Fruit fly (Drosophila melanogaster): ENCODE measurements around the gene Adi1.

Gene Adi1

dm6 chr3L:10625499-10625898, 37.7 kb upstream of the Adi1 start, which contains the start of gene CG43127 (continued):
- TF ChIP-seq run (tag; optimal IDR thresholded peaks at IDR 0.05) (no peak), gem (tag; optimal IDR thresholded peaks at IDR 0.05) (no peak), dan (GFP tag; IDR thresholded peaks at IDR 0.05) (no peak)

dm6 chr3L:10626199-10626598, 37.0 kb upstream of the Adi1 start, which contains the start of gene CG34238:
Gene CG34238, plus strand, starts transcription at chr3L:10626499.
- TF ChIP-seq gsb (GFP tag; IDR thresholded peaks at IDR 0.05) = no peak
- no peak for TF ChIP-seq Six4 (GFP tag; optimal IDR thresholded peaks at IDR 0.05)
- no peak for TF ChIP-seq sim (GFP tag; IDR thresholded peaks at IDR 0.05)
- TF ChIP-seq CG33213 (GFP tag; optimal IDR thresholded peaks at IDR 0.05) = no peak
- TF ChIP-seq Camta (GFP tag; optimal IDR thresholded peaks at IDR 0.05) = no peak
- TF ChIP-seq CG10543 (GFP tag; optimal IDR thresholded peaks at IDR 0.05) = no peak
- TF ChIP-seq Dll (GFP tag; IDR thresholded peaks at IDR 0.05; ENCODE audit: partially characterized antibody) = no peak

- no peak for TF ChIP-seq CG3838 (GFP tag; optimal IDR thresholded peaks at IDR 0.05)
These were observed 34.8 kb upstream of the Adi1 start, which contains the start of gene CG14151 for dm6 chr3L:10628384-10628783. Gene CG14151, minus strand, starts transcription at chr3L:10628484.

dm6 chr3L:10629969-10630368, 33.2 kb upstream of the Adi1 start, which contains the start of gene CG42536:
Gene CG42536, minus strand, starts transcription at chr3L:10630069.
- TF ChIP-seq Hr51 (GFP tag; optimal IDR thresholded peaks at IDR 0.05) = no peak
- TF ChIP-seq CG16815 (GFP tag; optimal IDR thresholded peaks at IDR 0.05) = no peak
- no peak for TF ChIP-seq Ptx1 (GFP tag; IDR thresholded peaks at IDR 0.05)
- no peak for TF ChIP-seq CG17612 (GFP tag; IDR thresholded peaks at IDR 0.05)
- no peak for TF ChIP-seq Ssrp (tag; optimal IDR thresholded peaks at IDR 0.05)
- TF ChIP-seq CG11085 (GFP tag; IDR thresholded peaks at IDR 0.05) = no peak
- TF ChIP-seq sim (GFP tag; IDR thresholded peaks at IDR 0.05) = no peak
- TF ChIP-seq Sox102F (GFP tag; optimal IDR thresholded peaks at IDR 0.05) = no peak
- TF ChIP-seq aop (GFP tag; IDR thresholded peaks at IDR 0.05) = no peak
- TF ChIP-seq chn (GFP tag; optimal IDR thresholded peaks at IDR 0.05) = no peak
- TF ChIP-seq Adf1 (GFP tag; IDR thresholded peaks at IDR 0.05) = no peak
- no peak for TF ChIP-seq Dll (GFP tag; IDR thresholded peaks at IDR 0.05; ENCODE audit: partially characterized antibody)
- TF ChIP-seq Sry-β (GFP tag; optimal IDR thresholded peaks at IDR 0.05) = no peak
- TF ChIP-seq CTCF (GFP tag; optimal IDR thresholded peaks at IDR 0.05) = no peak
- no peak for TF ChIP-seq Abd-B (GFP tag; optimal IDR thresholded peaks at IDR 0.05)

dm6 chr3L:10630885-10631359, 32.3 kb upstream of the Adi1 start, which contains the start of the genes CG42535, CG34001 and hay:
Gene CG42535, minus strand, starts transcription at chr3L:10630935.
Gene CG34001, plus strand, starts transcription at chr3L:10631079.
Gene hay, plus strand, starts transcription at chr3L:10631079.
- TF ChIP-seq luna (GFP tag; optimal IDR thresholded peaks at IDR 0.05) (no peak), E2f2 (GFP tag; IDR thresholded peaks at IDR 0.05) (peak; percentile 86), Med (GFP tag) (peak; percentile 86), usp (GFP tag; optimal IDR thresholded peaks at IDR 0.05) (no peak), CG1792 (GFP tag; optimal IDR thresholded peaks at IDR 0.05) (no peak), Bgb (GFP tag; IDR thresholded peaks at IDR 0.05; ENCODE audit: partially characterized antibody) (no peak), Xrp1 (GFP tag; IDR thresholded peaks at IDR 0.05) (peak; percentile 25; the same call in 1 of the 2 replicates), Gug (GFP tag; IDR thresholded peaks at IDR 0.05) (no peak), crp (GFP tag; optimal IDR thresholded peaks at IDR 0.05) (peak; percentile 29 to 94), MBD-R2 (GFP tag; IDR thresholded peaks at IDR 0.05) (peak; percentile 63), CG7839 (tag; optimal IDR thresholded peaks at IDR 0.05) (no peak), CG13296 (GFP tag; optimal IDR thresholded peaks at IDR 0.05) (no peak), Opbp (GFP tag; IDR thresholded peaks at IDR 0.05; ENCODE audit: partially characterized antibody) (no peak), Ravus (GFP tag; IDR thresholded peaks at IDR 0.05) (no peak), CG1529 (GFP tag; optimal IDR thresholded peaks at IDR 0.05) (no peak), CG15601 (tag; optimal IDR thresholded peaks at IDR 0.05) (peak; percentile 12), odd (GFP tag; optimal IDR thresholded peaks at IDR 0.05) (no peak), twi (tag; optimal IDR thresholded peaks at IDR 0.05) (peak; percentile 4), CG3847 (GFP tag; IDR thresholded peaks at IDR 0.05) (peak; percentile 64), Sry-δ (GFP tag; optimal IDR thresholded peaks at IDR 0.05) (peak; percentile 56), kay (GFP tag; optimal IDR thresholded peaks at IDR 0.05) (no peak), CG9437 (GFP tag; optimal IDR thresholded peaks at IDR 0.05) (no peak)
